Worm (Caenorhabditis elegans): ENCODE data around the gene dpy-27.

Gene dpy-27

ce11 chrIII:3797180-3798026 is 22.1 kb downstream of the dpy-27 start (continued):
- TF ChIP-seq lin-35 (GFP tag; optimal IDR thresholded peaks at IDR 0.05) (peak in 1 of 3 experiments; percentile 23), nhr-90 (tag; optimal IDR thresholded peaks at IDR 0.05) (no peak), hlh-12 (tag; optimal IDR thresholded peaks at IDR 0.05) (no peak), cebp-1 (GFP tag; IDR thresholded peaks at IDR 0.05) (0 out of 2 replicates have a peak, but pooled peaks have one; percentile 52), cebp-1 (tag; optimal IDR thresholded peaks at IDR 0.05) (peak; percentile 54), B0035.1 (tag; optimal IDR thresholded peaks at IDR 0.05) (no peak), nhr-120 (GFP tag; IDR thresholded peaks at IDR 0.05) (no peak), fkh-3 (tag; optimal IDR thresholded peaks at IDR 0.05) (no peak), Y53F4B.3 (GFP tag; IDR thresholded peaks at IDR 0.05) (no peak), F57A8.1 (GFP tag; optimal IDR thresholded peaks at IDR 0.05) (no peak), mes-4 (tag; optimal IDR thresholded peaks at IDR 0.05) (no peak), attf-5 (GFP tag; optimal IDR thresholded peaks at IDR 0.05) (peak; percentile 18), K11D2.4 (GFP tag; IDR thresholded peaks at IDR 0.05) (peak; percentile 22; the same call in 1 of the 2 replicates), F37B4.10 (GFP tag; IDR thresholded peaks at IDR 0.05) (no peak), bed-1 (GFP tag; IDR thresholded peaks at IDR 0.05) (no peak), Y56A3A.18 (GFP tag; IDR thresholded peaks at IDR 0.05) (no peak), F57C9.4 (tag; optimal IDR thresholded peaks at IDR 0.05) (no peak), nhr-80 (tag; optimal IDR thresholded peaks at IDR 0.05) (no peak), nfya-2 (GFP tag; IDR thresholded peaks at IDR 0.05) (no peak), nfyb-1 (GFP tag; IDR thresholded peaks at IDR 0.05) (peak; percentile 68; the same call in 1 of the 2 replicates), hsf-1 (GFP tag; IDR thresholded peaks at IDR 0.05) (no peak), ztf-3 (GFP tag; optimal IDR thresholded peaks at IDR 0.05) (no peak), ceh-91 (GFP tag; IDR thresholded peaks at IDR 0.05) (no peak)

- TF ChIP-seq rcor-1 (GFP tag; IDR thresholded peaks at IDR 0.05) (no peak), efl-1 (GFP tag; optimal IDR thresholded peaks at IDR 0.05) (no peak), nfyb-1 (GFP tag; IDR thresholded peaks at IDR 0.05) (no peak), ama-1 (optimal IDR thresholded peaks at IDR 0.05) (peak; percentile 51), ama-1 (GFP tag; optimal IDR thresholded peaks at IDR 0.05) (no peak), madf-6 (GFP tag; IDR thresholded peaks at IDR 0.05) (0 out of 2 replicates have a peak, but pooled peaks have one; percentile 27)
These were observed 23.5 kb downstream of the dpy-27 start for ce11 chrIII:3795933-3796332.

ce11 chrIII:3790855-3791254 is 28.6 kb downstream of the dpy-27 start:
- TF ChIP-seq let-607 (tag; optimal IDR thresholded peaks at IDR 0.05) (no peak), nfya-1 (tag; optimal IDR thresholded peaks at IDR 0.05; ENCODE audit: borderline replicate concordance, insufficient read depth) (no peak), dpff-1 (tag; optimal IDR thresholded peaks at IDR 0.05) (no peak), lin-35 (GFP tag; optimal IDR thresholded peaks at IDR 0.05) (peak in 1 of 3 experiments; percentile 25), nfyb-1 (GFP tag; IDR thresholded peaks at IDR 0.05) (peak; percentile 97), nhr-90 (tag; optimal IDR thresholded peaks at IDR 0.05) (no peak), Y79H2A.3 (GFP tag; conservative IDR thresholded peaks at IDR 0.05) (no peak), lin-54 (GFP tag; optimal IDR thresholded peaks at IDR 0.05) (peak; percentile 10), K12H6.12 (tag; optimal IDR thresholded peaks at IDR 0.05) (no peak), cebp-1 (GFP tag; IDR thresholded peaks at IDR 0.05) (no peak), cebp-1 (tag; optimal IDR thresholded peaks at IDR 0.05) (peak; percentile 12), nhr-27 (tag; optimal IDR thresholded peaks at IDR 0.05) (no peak), dox-1 (GFP tag; IDR thresholded peaks at IDR 0.05) (0 out of 2 replicates have a peak, but pooled peaks have one; percentile 33), pha-4 (tag; optimal IDR thresholded peaks at IDR 0.05) (no peak)
